Worm (Caenorhabditis elegans): ENCODE data around the gene R05A10.4.

DNA sequence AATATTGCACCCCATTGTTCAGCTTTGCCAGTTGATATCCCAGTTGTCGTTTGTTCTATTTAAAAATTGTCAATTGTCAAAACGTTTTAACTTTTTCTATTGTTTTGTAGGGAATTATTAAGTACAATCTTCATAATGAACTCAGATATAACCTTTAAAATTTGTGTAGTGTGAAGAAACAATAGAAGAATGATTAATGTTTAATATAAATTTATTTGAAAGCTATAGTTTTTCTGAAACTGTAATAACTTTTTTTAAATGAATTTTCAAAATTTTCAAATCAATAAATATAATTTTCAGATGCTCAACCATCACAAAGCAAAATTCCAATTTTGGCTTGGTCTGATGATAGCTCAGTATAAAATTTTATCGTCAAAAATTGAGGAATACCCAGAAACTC, 19.6 kb downstream of the R05A10.4 start, which contains the start of gene K01G12.22:
- TF ChIP-seq snpc-4 (GFP tag; optimal IDR thresholded peaks at IDR 0.05) = no peak
- TF ChIP-seq snpc-4 (tag; optimal IDR thresholded peaks at IDR 0.05) = no peak
- no peak for TF ChIP-seq hlh-12 (tag; optimal IDR thresholded peaks at IDR 0.05)
- no peak for TF ChIP-seq nfya-1 (tag; optimal IDR thresholded peaks at IDR 0.05; ENCODE audit: borderline replicate concordance, insufficient read depth)
- TF ChIP-seq zfh-2 (GFP tag; conservative IDR thresholded peaks at IDR 0.05) = no peak
- TF ChIP-seq F57C9.4 (tag; optimal IDR thresholded peaks at IDR 0.05) = no peak
- TF ChIP-seq nhr-120 (GFP tag; IDR thresholded peaks at IDR 0.05) = no peak
- TF ChIP-seq T26A5.8 (tag; optimal IDR thresholded peaks at IDR 0.05) = no peak
- no peak for TF ChIP-seq snpc-1.3 (tag; optimal IDR thresholded peaks at IDR 0.05; ENCODE audit: insufficient read depth)
- no peak for TF ChIP-seq ets-4 (GFP tag; optimal IDR thresholded peaks at IDR 0.05)
- no peak for TF ChIP-seq F55B11.4 (tag; optimal IDR thresholded peaks at IDR 0.05; ENCODE audit: borderline replicate concordance, insufficient read depth)
- TF ChIP-seq Y67H2A.10 (GFP tag; conservative IDR thresholded peaks at IDR 0.05) = no peak

Data from whole organism, young adult.